Worm (Caenorhabditis elegans): Measurements from ENCODE around the gene T19C4.5.

Gene T19C4.5

ce11 chrV:11214569-11214968 is 42.6 kb downstream of the T19C4.5 start:
- no peak for TF ChIP-seq ceh-82 (tag; optimal IDR thresholded peaks at IDR 0.05)
- no peak for TF ChIP-seq nhr-237 (tag; optimal IDR thresholded peaks at IDR 0.05)
- TF ChIP-seq lin-13 (GFP tag; optimal IDR thresholded peaks at IDR 0.05) = no peak
- TF ChIP-seq nhr-11 (tag; optimal IDR thresholded peaks at IDR 0.05) = no peak
- TF ChIP-seq lin-39 (tag; optimal IDR thresholded peaks at IDR 0.05) = no peak
- TF ChIP-seq nhr-10 (tag; optimal IDR thresholded peaks at IDR 0.05) = no peak
- TF ChIP-seq nhr-12 (tag; optimal IDR thresholded peaks at IDR 0.05) = no peak
- TF ChIP-seq nhr-25 (tag; optimal IDR thresholded peaks at IDR 0.05) = no peak
- no peak for TF ChIP-seq elt-1 (tag; optimal IDR thresholded peaks at IDR 0.05)
- TF ChIP-seq ZK546.5 (tag; optimal IDR thresholded peaks at IDR 0.05) = no peak
- no peak for TF ChIP-seq zag-1 (tag; optimal IDR thresholded peaks at IDR 0.05)
- TF ChIP-seq mbf-1 (tag; optimal IDR thresholded peaks at IDR 0.05) = no peak
- TF ChIP-seq dmd-4 (tag; optimal IDR thresholded peaks at IDR 0.05) = no peak
- TF ChIP-seq F13H6.1 (tag; optimal IDR thresholded peaks at IDR 0.05) = no peak
- TF ChIP-seq nhr-23 (tag; optimal IDR thresholded peaks at IDR 0.05) = no peak
- TF ChIP-seq R02D3.7 (tag; optimal IDR thresholded peaks at IDR 0.05) = no peak
- no peak for TF ChIP-seq blmp-1 (tag; optimal IDR thresholded peaks at IDR 0.05; ENCODE audit: insufficient read depth)

ce11 chrV:11216137-11216536 is 44.1 kb downstream of the T19C4.5 start:
- no peak for TF ChIP-seq blmp-1 (tag; optimal IDR thresholded peaks at IDR 0.05; ENCODE audit: insufficient read depth)
- TF ChIP-seq ztf-1 (GFP tag; conservative IDR thresholded peaks at IDR 0.05) = no peak
- no peak for TF ChIP-seq nhr-23 (tag; optimal IDR thresholded peaks at IDR 0.05)
- no peak for TF ChIP-seq F13H6.1 (tag; optimal IDR thresholded peaks at IDR 0.05)
- TF ChIP-seq nhr-25 (tag; optimal IDR thresholded peaks at IDR 0.05) = no peak
- TF ChIP-seq nhr-129 (tag; optimal IDR thresholded peaks at IDR 0.05) = no peak
- no peak for TF ChIP-seq sma-3 (GFP tag; optimal IDR thresholded peaks at IDR 0.05)
- TF ChIP-seq sma-9 (GFP tag; optimal IDR thresholded peaks at IDR 0.05) = no peak
- TF ChIP-seq sma-9 (tag; optimal IDR thresholded peaks at IDR 0.05) = no peak
- no peak for TF ChIP-seq egl-27 (tag; optimal IDR thresholded peaks at IDR 0.05)
- no peak for TF ChIP-seq elt-1 (tag; optimal IDR thresholded peaks at IDR 0.05)
- TF ChIP-seq peb-1 (tag; optimal IDR thresholded peaks at IDR 0.05) = no peak
- no peak for TF ChIP-seq ztf-11 (tag; optimal IDR thresholded peaks at IDR 0.05)
- TF ChIP-seq ztf-4 (tag; optimal IDR thresholded peaks at IDR 0.05) = no peak
- TF ChIP-seq mbf-1 (tag; optimal IDR thresholded peaks at IDR 0.05) = no peak
- no peak for TF ChIP-seq snpc-4 (tag; optimal IDR thresholded peaks at IDR 0.05)
- TF ChIP-seq unc-55 (GFP tag; optimal IDR thresholded peaks at IDR 0.05) = no peak
- no peak for TF ChIP-seq elt-3 (tag; optimal IDR thresholded peaks at IDR 0.05)

- TF ChIP-seq unc-55 (GFP tag; optimal IDR thresholded peaks at IDR 0.05) (no peak), sma-9 (GFP tag; optimal IDR thresholded peaks at IDR 0.05) (peak; percentile 24), sma-9 (tag; optimal IDR thresholded peaks at IDR 0.05) (no peak), nhr-11 (tag; optimal IDR thresholded peaks at IDR 0.05) (no peak), elt-3 (tag; optimal IDR thresholded peaks at IDR 0.05) (no peak), crh-2 (tag; optimal IDR thresholded peaks at IDR 0.05) (peak; percentile 28), lin-11 (tag; optimal IDR thresholded peaks at IDR 0.05) (no peak), sma-3 (GFP tag; optimal IDR thresholded peaks at IDR 0.05) (no peak), skn-1 (tag; optimal IDR thresholded peaks at IDR 0.05) (no peak), nhr-129 (tag; optimal IDR thresholded peaks at IDR 0.05) (peak; percentile 34), gmeb-1 (tag; optimal IDR thresholded peaks at IDR 0.05) (peak; percentile 23), mdl-1 (tag; optimal IDR thresholded peaks at IDR 0.05) (no peak)
Observed at ce11 chrV:11217394-11217793, 45.4 kb downstream of the T19C4.5 start, which contains the start of gene cyp-29A2. Gene cyp-29A2, plus strand, starts transcription at chrV:11217583.

- no peak for TF ChIP-seq blmp-1 (tag; optimal IDR thresholded peaks at IDR 0.05; ENCODE audit: insufficient read depth)
- TF ChIP-seq sma-3 (GFP tag; optimal IDR thresholded peaks at IDR 0.05) = no peak
- TF ChIP-seq nhr-6 (tag; optimal IDR thresholded peaks at IDR 0.05) = no peak
- no peak for TF ChIP-seq ceh-82 (tag; optimal IDR thresholded peaks at IDR 0.05)
- TF ChIP-seq nhr-11 (tag; optimal IDR thresholded peaks at IDR 0.05) = no peak
- TF ChIP-seq unc-39 (tag; optimal IDR thresholded peaks at IDR 0.05) = no peak
- no peak for TF ChIP-seq lin-11 (tag; optimal IDR thresholded peaks at IDR 0.05)
- TF ChIP-seq gmeb-1 (tag; optimal IDR thresholded peaks at IDR 0.05) = no peak
- TF ChIP-seq egl-27 (tag; optimal IDR thresholded peaks at IDR 0.05) = no peak
- TF ChIP-seq mbf-1 (tag; optimal IDR thresholded peaks at IDR 0.05) = no peak
- no peak for TF ChIP-seq nhr-77 (tag; optimal IDR thresholded peaks at IDR 0.05)
- TF ChIP-seq lin-13 (GFP tag; optimal IDR thresholded peaks at IDR 0.05) = no peak
- no peak for TF ChIP-seq alr-1 (tag; optimal IDR thresholded peaks at IDR 0.05)
- TF ChIP-seq mab-5 (tag; optimal IDR thresholded peaks at IDR 0.05) = no peak
Observed at ce11 chrV:11220415-11220814, 48.4 kb downstream of the T19C4.5 start.
